Worm (Caenorhabditis elegans) whole organism, L3 larva: ENCODE results near the gene B0361.3.

Source experiments
- R02D3.7 ChIP-seq: fragments of 150-350 bp; optimal IDR thresholded peaks from 2 replicates; lab custom pipeline; 2014; ENCODE audit warnings: missing biosample characterization, missing genetic modification characterization
- aly-2 ChIP-seq: fragments of 150-350 bp; optimal IDR thresholded peaks from 2 replicates; lab custom pipeline; 2014; ENCODE audit warnings: missing biosample characterization, missing genetic modification characterization
- ama-1 ChIP-seq: fragments of 150-350 bp; optimal IDR thresholded peaks from 2 replicates; lab custom pipeline; 2018
- ceh-16 ChIP-seq: sonication (generic microtip); optimal IDR thresholded peaks from 2 replicates; lab custom pipeline; 2017; ENCODE audit warnings: missing biosample characterization, missing genetic modification characterization
- ceh-28 ChIP-seq: fragments of 150-350 bp; optimal IDR thresholded peaks from 2 replicates; lab custom pipeline; 2014; ENCODE audit warnings: missing biosample characterization, missing genetic modification reagents, missing genetic modification characterization
- ceh-9 ChIP-seq: sonication (generic microtip); optimal IDR thresholded peaks from 2 replicates; lab custom pipeline; 2018; ENCODE audit warnings: missing biosample characterization, missing genetic modification characterization
- daf-12 ChIP-seq: fragments of 150-350 bp; optimal IDR thresholded peaks from 2 replicates; lab custom pipeline; 2014; ENCODE audit warnings: missing biosample characterization, missing genetic modification reagents, missing genetic modification characterization
- egl-27 ChIP-seq: sonication (generic microtip); optimal IDR thresholded peaks from 4 replicates; lab custom pipeline; 2017; ENCODE audit warnings: missing biosample characterization, missing genetic modification reagents, missing genetic modification characterization
- egl-5 ChIP-seq: fragments of 150-350 bp; optimal IDR thresholded peaks from 2 replicates; lab custom pipeline; 2017; ENCODE audit warnings: missing biosample characterization, missing genetic modification reagents, missing genetic modification characterization, inconsistent platforms
- elt-1 ChIP-seq: fragments of 150-350 bp; optimal IDR thresholded peaks from 2 replicates; lab custom pipeline; 2014; ENCODE audit warnings: missing biosample characterization, missing genetic modification characterization
- elt-2 ChIP-seq: sonication (generic microtip); optimal IDR thresholded peaks from 2 replicates; lab custom pipeline; 2016; ENCODE audit warnings: missing genetic modification reagents, mild to moderate bottlenecking, missing genetic modification characterization, missing compliant biosample characterization
- elt-3 ChIP-seq, 3 experiments: fragments of 150-350 bp in 1 of 3; sonication (generic microtip) in 2 of 3; optimal IDR thresholded peaks; 2 replicates in 2 of 3; 4 replicates in 1 of 3; lab custom pipeline; 2014 to 2017; ENCODE audit warnings: missing biosample characterization in 3 of 3, missing genetic modification characterization in 3 of 3
- eor-1 ChIP-seq, 2 experiments: fragments of 150-350 bp; optimal IDR thresholded peaks; 2 replicates each; lab custom pipeline; 2014 to 2018; ENCODE audit warnings: missing biosample characterization in 2 of 2, missing genetic modification characterization in 2 of 2
- fkh-10 ChIP-seq: sonication (generic microtip); optimal IDR thresholded peaks from 2 replicates; lab custom pipeline; 2017; ENCODE audit warnings: missing biosample characterization, missing genetic modification reagents, missing genetic modification characterization
- fkh-2 ChIP-seq: fragments of 150-350 bp; optimal IDR thresholded peaks from 2 replicates; lab custom pipeline; 2014; ENCODE audit warnings: missing biosample characterization, missing genetic modification reagents, missing genetic modification characterization
- fos-1 ChIP-seq: fragments of 150-350 bp; optimal IDR thresholded peaks from 2 replicates; lab custom pipeline; 2014; ENCODE audit warnings: missing biosample characterization, missing genetic modification characterization
- hmg-11 ChIP-seq: sonication (generic microtip); optimal IDR thresholded peaks from 2 replicates; lab custom pipeline; 2016; ENCODE audit warnings: missing genetic modification characterization, missing compliant biosample characterization
- jun-1 ChIP-seq: fragments of 150-350 bp; optimal IDR thresholded peaks from 2 replicates; lab custom pipeline; 2014; ENCODE audit warnings: missing biosample characterization, missing genetic modification reagents, missing genetic modification characterization
- lin-15B ChIP-seq: fragments of 150-350 bp; optimal IDR thresholded peaks from 2 replicates; lab custom pipeline; 2014; ENCODE audit warnings: missing biosample characterization, missing genetic modification characterization
- lsy-12 ChIP-seq: sonication (generic microtip); optimal IDR thresholded peaks from 2 replicates; lab custom pipeline; 2016; ENCODE audit warnings: mild to moderate bottlenecking, missing genetic modification characterization, missing compliant biosample characterization
- mdl-1 ChIP-seq: fragments of 150-350 bp; optimal IDR thresholded peaks from 2 replicates; lab custom pipeline; 2014; ENCODE audit warnings: missing biosample characterization, missing genetic modification characterization
- mml-1 ChIP-seq: fragments of 150-350 bp; sonication (generic microtip); optimal IDR thresholded peaks from 3 replicates; lab custom pipeline; 2014; ENCODE audit warnings: missing biosample characterization, missing genetic modification characterization
- nfya-1 ChIP-seq: sonication (generic microtip); optimal IDR thresholded peaks from 2 replicates; lab custom pipeline; 2017; ENCODE audit warnings: missing genetic modification characterization, mild to moderate bottlenecking, missing compliant biosample characterization, antibody characterized with exemption, moderate library complexity; ENCODE audit not compliant: insufficient read depth
- nhr-11 ChIP-seq: fragments of 150-350 bp; optimal IDR thresholded peaks from 2 replicates; lab custom pipeline; 2014; ENCODE audit warnings: missing biosample characterization, missing genetic modification characterization
- nhr-23 ChIP-seq: fragments of 150-350 bp; optimal IDR thresholded peaks from 2 replicates; lab custom pipeline; 2014; ENCODE audit warnings: missing biosample characterization, missing genetic modification reagents, missing genetic modification characterization
- nhr-237 ChIP-seq: fragments of 150-350 bp; optimal IDR thresholded peaks from 2 replicates; lab custom pipeline; 2014; ENCODE audit warnings: missing biosample characterization, missing genetic modification characterization
- nhr-25 ChIP-seq: sonication (generic microtip); optimal IDR thresholded peaks from 2 replicates; lab custom pipeline; 2017; ENCODE audit warnings: missing biosample characterization, missing genetic modification characterization
- nhr-28 ChIP-seq: fragments of 150-350 bp; optimal IDR thresholded peaks from 2 replicates; lab custom pipeline; 2014; ENCODE audit warnings: missing biosample characterization, missing genetic modification characterization
- nhr-43 ChIP-seq: sonication (generic microtip); optimal IDR thresholded peaks from 2 replicates; lab custom pipeline; 2016; ENCODE audit warnings: mild to moderate bottlenecking, missing genetic modification characterization, missing compliant biosample characterization; ENCODE audit not compliant: poor library complexity, severe bottlenecking
- nhr-67 ChIP-seq: fragments of 150-350 bp; optimal IDR thresholded peaks from 2 replicates; lab custom pipeline; 2014; ENCODE audit warnings: missing biosample characterization, missing genetic modification characterization
- nhr-77 ChIP-seq: fragments of 150-350 bp; optimal IDR thresholded peaks from 2 replicates; lab custom pipeline; 2014; ENCODE audit warnings: missing biosample characterization, missing genetic modification characterization
- pha-4 ChIP-seq: fragments of 150-350 bp; optimal IDR thresholded peaks from 2 replicates; lab custom pipeline; 2014; ENCODE audit warnings: missing biosample characterization, missing genetic modification reagents, missing genetic modification characterization
- pqm-1 ChIP-seq: fragments of 150-350 bp; optimal IDR thresholded peaks from 2 replicates; lab custom pipeline; 2017; ENCODE audit warnings: missing biosample characterization, missing genetic modification characterization, inconsistent platforms
- skn-1 ChIP-seq: fragments of 150-350 bp; optimal IDR thresholded peaks from 2 replicates; lab custom pipeline; 2014; ENCODE audit warnings: missing biosample characterization, missing genetic modification characterization
- snpc-4 ChIP-seq: fragments of 150-350 bp; optimal IDR thresholded peaks from 2 replicates; lab custom pipeline; 2014; ENCODE audit warnings: missing biosample characterization, missing genetic modification characterization
- tbx-2 ChIP-seq: sonication (generic microtip); optimal IDR thresholded peaks from 2 replicates; lab custom pipeline; 2016; ENCODE audit warnings: mild to moderate bottlenecking, missing genetic modification characterization, missing compliant biosample characterization
- unc-39 ChIP-seq: sonication (generic microtip); optimal IDR thresholded peaks from 4 replicates; lab custom pipeline; 2017; ENCODE audit warnings: missing biosample characterization, missing genetic modification characterization
- zag-1 ChIP-seq: fragments of 150-350 bp; optimal IDR thresholded peaks from 2 replicates; lab custom pipeline; 2014; ENCODE audit warnings: missing biosample characterization, missing genetic modification characterization
- ztf-11 ChIP-seq: fragments of 150-350 bp; optimal IDR thresholded peaks from 2 replicates; lab custom pipeline; 2014; ENCODE audit warnings: missing biosample characterization, missing genetic modification characterization
- ztf-4 ChIP-seq: fragments of 150-350 bp; optimal IDR thresholded peaks from 2 replicates; lab custom pipeline; 2014; ENCODE audit warnings: missing biosample characterization, missing genetic modification characterization

Gene B0361.3

DNA sequence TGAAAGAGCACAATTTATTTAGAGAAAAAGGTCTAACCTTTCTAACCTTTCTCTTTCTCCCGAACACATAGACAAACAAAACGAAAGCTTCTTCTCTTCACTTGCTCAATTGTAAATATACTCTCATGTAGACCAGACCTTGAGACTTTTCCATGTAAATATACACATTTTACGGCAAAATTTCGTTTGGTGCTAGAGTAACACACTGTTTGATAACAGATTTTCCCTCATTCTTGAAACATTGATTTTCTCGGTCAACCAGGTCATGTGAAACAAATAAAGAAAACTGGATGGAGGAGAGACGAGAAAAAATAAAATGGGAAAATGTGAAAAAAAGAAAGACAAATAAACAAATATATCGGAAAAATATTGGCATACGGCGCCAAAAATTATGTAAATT, 40.8 kb downstream of the B0361.3 start:
- TF ChIP-seq pqm-1 (tag; lab: Kevin White, UChicago): peak; percentile 34
- TF ChIP-seq elt-2 (tag; lab: Kevin White, UChicago): peak; percentile 55
- peak; percentile 99 for TF ChIP-seq pha-4
- no peak for TF ChIP-seq egl-27 (tag; lab: Kevin White, UChicago)

DNA sequence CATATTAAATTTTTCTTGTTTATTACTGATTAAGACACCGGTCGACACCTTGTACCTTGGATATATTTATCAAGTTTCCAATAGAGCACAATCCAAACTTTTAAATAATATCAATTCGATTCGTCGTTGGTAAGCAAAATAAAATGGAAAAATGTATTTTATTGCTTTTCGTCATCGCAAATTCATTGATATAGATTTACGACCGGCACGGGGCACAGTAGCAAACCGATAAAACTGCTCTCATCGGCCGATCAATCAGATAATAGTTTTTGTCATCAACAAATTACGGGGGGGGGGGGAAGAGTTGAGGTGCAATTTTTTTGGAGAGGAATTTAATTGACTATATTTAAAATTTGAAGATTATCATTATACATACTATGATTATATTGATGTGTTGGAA, 42.1 kb downstream of the B0361.3 start:
- peak; percentile 1 for TF ChIP-seq pqm-1 (tag; lab: Kevin White, UChicago)
- no peak for TF ChIP-seq nhr-25 (tag; lab: Kevin White, UChicago)
- TF ChIP-seq ceh-28 (tag; lab: Kevin White, UChicago): no peak
- TF ChIP-seq elt-2 (tag; lab: Kevin White, UChicago): peak; percentile 69
- TF ChIP-seq fkh-2 (tag; lab: Kevin White, UChicago): no peak
- no peak for TF ChIP-seq daf-12 (tag; lab: Kevin White, UChicago)
- no peak for TF ChIP-seq fkh-10 (GFP tag; lab: Kevin White, UChicago)
- TF ChIP-seq ztf-11 (tag; lab: Kevin White, UChicago): no peak
- no peak for TF ChIP-seq zag-1
- TF ChIP-seq ceh-16 (tag; lab: Kevin White, UChicago): no peak
- no peak for TF ChIP-seq mdl-1 (tag; lab: Kevin White, UChicago)
- no peak for TF ChIP-seq fos-1 (tag; lab: Kevin White, UChicago)
- no peak for TF ChIP-seq snpc-4 (tag; lab: Kevin White, UChicago)
- TF ChIP-seq elt-3 (tag; optimal IDR thresholded peaks at IDR 0.05; lab: Kevin White, UChicago): no peak
- no peak for TF ChIP-seq nhr-11
- TF ChIP-seq unc-39: no peak

DNA sequence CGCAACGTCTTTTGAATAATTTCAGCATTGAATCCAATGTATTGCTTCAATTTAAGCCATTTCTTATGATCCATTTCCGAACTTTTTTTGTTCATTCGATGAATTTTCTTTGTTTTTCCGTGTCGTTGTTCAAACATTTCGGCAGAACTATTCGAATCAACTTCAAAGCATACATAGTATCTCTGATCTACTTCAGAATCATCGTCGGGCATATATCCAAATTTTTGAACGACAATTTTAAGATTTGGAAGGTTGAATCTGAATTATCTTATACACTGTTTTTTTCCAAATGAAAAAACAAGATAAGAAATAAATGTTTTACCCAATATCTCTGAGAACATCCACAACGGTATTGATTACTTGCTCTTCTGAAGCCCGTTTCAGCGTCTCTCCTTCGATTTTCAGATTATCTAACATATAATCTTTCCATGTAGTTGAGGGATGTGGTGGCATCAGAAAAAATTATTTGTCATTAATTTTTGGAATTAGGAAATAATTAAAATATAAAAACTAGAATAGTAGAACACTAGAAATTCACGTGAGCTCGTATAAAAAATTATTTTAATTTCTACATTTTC, 48.0 kb downstream of the B0361.3 start, which contains the start of gene lab-2:
TSS of gene lab-2 (minus strand) at position 453 of the 578 bp plus-strand sequence.
- TF ChIP-seq R02D3.7 (tag; lab: Kevin White, UChicago): no peak
- TF ChIP-seq ceh-9 (tag; lab: Kevin White, UChicago): no peak
- no peak for TF ChIP-seq nhr-67 (tag; lab: Kevin White, UChicago)
- peak; percentile 20 for TF ChIP-seq elt-2 (tag; lab: Kevin White, UChicago)
- TF ChIP-seq jun-1 (tag; lab: Kevin White, UChicago): peak; percentile 13
- no peak for TF ChIP-seq mdl-1 (tag; lab: Kevin White, UChicago)
- TF ChIP-seq pha-4: no peak
- TF ChIP-seq ama-1 (lab: Kevin White, UChicago): peak; percentile 79
- TF ChIP-seq egl-27 (tag; lab: Kevin White, UChicago): no peak
- TF ChIP-seq pqm-1 (tag; lab: Kevin White, UChicago): no peak
- TF ChIP-seq daf-12 (tag; lab: Kevin White, UChicago): no peak
- no peak for TF ChIP-seq nhr-237 (tag; lab: Kevin White, UChicago)
- TF ChIP-seq hmg-11 (tag; lab: Kevin White, UChicago): no peak
- TF ChIP-seq aly-2 (tag; lab: Kevin White, UChicago): peak; percentile 15
- no peak for TF ChIP-seq mml-1
- TF ChIP-seq nhr-11: no peak
- TF ChIP-seq tbx-2 (tag; lab: Kevin White, UChicago): no peak
- TF ChIP-seq nhr-25 (tag; lab: Kevin White, UChicago): peak; percentile 33
- TF ChIP-seq fkh-2 (tag; lab: Kevin White, UChicago): no peak
- TF ChIP-seq egl-5 (tag; lab: Kevin White, UChicago): no peak
- no peak for TF ChIP-seq eor-1 (tag; optimal IDR thresholded peaks at IDR 0.05; lab: Kevin White, UChicago)
- no peak for TF ChIP-seq lin-15B (tag; lab: Kevin White, UChicago)
- TF ChIP-seq elt-1 (tag; lab: Kevin White, UChicago): no peak
- TF ChIP-seq zag-1: no peak
- peak; percentile 4 for TF ChIP-seq ztf-4 (tag; lab: Kevin White, UChicago)
- TF ChIP-seq lsy-12 (tag; lab: Kevin White, UChicago): peak; percentile 66
- no peak for TF ChIP-seq ceh-28 (tag; lab: Kevin White, UChicago)
- no peak for TF ChIP-seq unc-39

DNA sequence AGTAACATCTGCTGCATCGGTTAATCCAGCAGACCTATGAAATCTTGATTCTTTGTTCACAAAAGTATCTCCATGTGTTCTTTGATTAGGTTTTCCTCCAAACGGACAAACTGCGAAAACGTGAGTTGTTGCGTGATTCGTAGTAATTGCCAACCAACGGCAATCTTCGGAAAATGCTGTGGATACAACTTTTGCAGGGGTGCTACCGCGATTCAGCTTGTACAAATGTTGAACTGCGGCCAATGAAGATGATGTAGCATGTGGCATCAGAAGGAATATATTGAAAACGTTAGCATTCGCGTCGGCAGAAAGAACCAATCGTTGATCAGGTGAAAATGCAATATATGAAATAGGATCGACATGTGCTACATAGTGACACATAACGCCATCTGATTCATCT, 50.4 kb downstream of the B0361.3 start:
- TF ChIP-seq unc-39 (no peak), jun-1 (tag; lab: Kevin White, UChicago) (no peak), nhr-23 (no peak), nhr-77 (no peak), skn-1 (tag; lab: Kevin White, UChicago) (no peak), mdl-1 (tag; lab: Kevin White, UChicago) (no peak), nhr-67 (tag; lab: Kevin White, UChicago) (no peak), nfya-1 (tag; lab: Kevin White, UChicago) (no peak), nhr-28 (tag; lab: Kevin White, UChicago) (no peak), hmg-11 (tag; lab: Kevin White, UChicago) (no peak), ztf-11 (tag; lab: Kevin White, UChicago) (no peak), nhr-43 (tag; lab: Kevin White, UChicago) (no peak), nhr-237 (tag; lab: Kevin White, UChicago) (no peak), ceh-28 (tag; lab: Kevin White, UChicago) (no peak), ztf-4 (tag; lab: Kevin White, UChicago) (no peak), egl-5 (tag; lab: Kevin White, UChicago) (no peak), R02D3.7 (tag; lab: Kevin White, UChicago) (no peak), ama-1 (lab: Kevin White, UChicago) (no peak)
